Fruit fly (Drosophila melanogaster) whole organism, pupa: ENCODE measurements around the gene CG14204.

Source experiments
- CG17806 ChIP-seq: fragments of 200-800 bp; sonication (Bioruptor generic); optimal IDR thresholded peaks from 2 replicates; lab custom pipeline; 2018; ENCODE audit warnings: missing biosample characterization, mild to moderate bottlenecking, missing genetic modification characterization, moderate library complexity
- CG8159 ChIP-seq: fragments of 200-800 bp; sonication (Bioruptor generic); optimal IDR thresholded peaks from 3 replicates; lab custom pipeline; 2018; ENCODE audit warnings: missing biosample characterization, mild to moderate bottlenecking, missing genetic modification characterization, moderate library complexity
- CG9948 ChIP-seq: fragments of 200-800 bp; sonication (Bioruptor generic); optimal IDR thresholded peaks from 2 replicates; lab custom pipeline; 2018; ENCODE audit warnings: missing biosample characterization, mild to moderate bottlenecking, missing genetic modification characterization, moderate library complexity
- D1 ChIP-seq: fragments of 200-800 bp; sonication (Bioruptor generic); optimal IDR thresholded peaks from 2 replicates; lab custom pipeline; 2018; ENCODE audit warnings: missing biosample characterization, mild to moderate bottlenecking, missing genetic modification characterization, moderate library complexity
- Pif1B ChIP-seq: fragments of 200-800 bp; sonication (Bioruptor generic); optimal IDR thresholded peaks from 3 replicates; lab custom pipeline; 2016; ENCODE audit warnings: missing biosample characterization, missing genetic modification characterization
- fd96Ca ChIP-seq: fragments of 200-800 bp; sonication (Bioruptor generic); IDR thresholded peaks from 3 replicates; pipeline ENCODE4 v1.3.6; 2022; ENCODE audit warnings: missing biosample characterization, missing genetic modification characterization

DNA sequence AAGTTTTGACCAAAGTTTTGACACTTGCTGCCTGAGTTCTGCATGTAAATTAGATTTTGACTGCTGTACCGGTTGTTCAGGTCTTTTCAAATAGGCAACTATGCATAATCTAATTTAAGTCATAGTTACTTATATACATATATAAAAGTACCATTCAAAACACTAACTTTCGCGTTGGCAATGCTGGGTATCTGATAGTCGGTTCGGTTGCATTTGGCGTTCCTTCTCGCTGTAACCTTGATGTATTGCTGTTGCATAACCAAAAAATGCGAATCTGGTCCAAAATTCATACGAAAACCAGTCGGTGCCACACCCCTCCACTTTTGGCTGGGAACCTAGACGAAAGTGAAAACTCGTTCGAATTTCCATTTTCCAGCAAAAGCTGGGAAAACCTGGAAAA lies 685 bp upstream of the CG14204 start:
- TF ChIP-seq Pif1B (no peak), CG9948 (tag; lab: Kevin White, UChicago) (no peak), D1 (no peak), fd96Ca (no peak), CG17806 (tag; lab: Kevin White, UChicago) (no peak), CG8159 (tag; lab: Kevin White, UChicago) (no peak)
